Fruit fly (Drosophila melanogaster) whole organism, embryonic: Measurements from ENCODE around the gene CG13063.
A peak's percentile ranks its signal among the peaks of the same experiment; 100 is the strongest.

Source experiments
- B-H1 ChIP-seq: fragments of 200-800 bp; sonication (Bioruptor generic); IDR thresholded peaks from 3 replicates; pipeline ENCODE4 v1.3.6; 2022; ENCODE audit warnings: missing biosample characterization, missing genetic modification characterization
- CG10147 ChIP-seq: fragments of 200-800 bp; sonication (Bioruptor generic); optimal IDR thresholded peaks from 2 replicates; lab custom pipeline; 2019; ENCODE audit warnings: missing biosample characterization, mild to moderate bottlenecking, missing genetic modification characterization, moderate library complexity
- CG11560 ChIP-seq: fragments of 200-800 bp; sonication (Bioruptor generic); IDR thresholded peaks from 3 replicates; pipeline ENCODE4 v1.3.6; 2022; ENCODE audit warnings: missing biosample characterization, missing genetic modification characterization
- CG11723 ChIP-seq: fragments of 200-800 bp; sonication (Bioruptor generic); optimal IDR thresholded peaks from 2 replicates; lab custom pipeline; 2017; ENCODE audit warnings: missing biosample characterization, mild to moderate bottlenecking, missing genetic modification characterization
- CG12071 ChIP-seq: fragments of 200-800 bp; sonication (Bioruptor generic); optimal IDR thresholded peaks from 3 replicates; lab custom pipeline; 2018; ENCODE audit warnings: missing biosample characterization, mild to moderate bottlenecking, missing genetic modification characterization
- CG12155 ChIP-seq: fragments of 200-800 bp; sonication (Bioruptor generic); optimal IDR thresholded peaks from 3 replicates; lab custom pipeline; 2016; ENCODE audit warnings: missing biosample characterization, missing genetic modification characterization
- CG13296 ChIP-seq: fragments of 200-800 bp; sonication (Bioruptor generic); optimal IDR thresholded peaks from 3 replicates; lab custom pipeline; 2018; ENCODE audit warnings: missing biosample characterization, mild to moderate bottlenecking, missing genetic modification characterization
- CG17385 ChIP-seq: fragments of 200-800 bp; sonication (Bioruptor generic); optimal IDR thresholded peaks from 3 replicates; lab custom pipeline; 2018; ENCODE audit warnings: missing biosample characterization, mild to moderate bottlenecking, missing genetic modification characterization
- CG18764 ChIP-seq: fragments of 200-800 bp; sonication (Bioruptor generic); optimal IDR thresholded peaks from 3 replicates; lab custom pipeline; 2016; ENCODE audit warnings: missing biosample characterization, missing genetic modification characterization
- CG8089 ChIP-seq: fragments of 200-800 bp; sonication (Bioruptor generic); optimal IDR thresholded peaks from 3 replicates; lab custom pipeline; 2016; ENCODE audit warnings: missing biosample characterization, missing genetic modification characterization
- CG9817 ChIP-seq: fragments of 200-800 bp; sonication (Bioruptor generic); optimal IDR thresholded peaks from 2 replicates; lab custom pipeline; 2018; ENCODE audit warnings: missing biosample characterization, mild to moderate bottlenecking, missing genetic modification characterization, moderate library complexity
- CG9932 ChIP-seq: fragments of 200-800 bp; sonication (Bioruptor generic); IDR thresholded peaks from 2 replicates; pipeline ENCODE4 v1.3.6; 2022; ENCODE audit warnings: missing biosample characterization, missing genetic modification characterization
- Chrac-16 ChIP-seq: fragments of 200-800 bp; sonication (Bioruptor generic); optimal IDR thresholded peaks from 3 replicates; lab custom pipeline; 2016; ENCODE audit warnings: missing biosample characterization, missing genetic modification characterization
- Doc2 ChIP-seq: fragments of 200-800 bp; sonication (Bioruptor generic); IDR thresholded peaks from 2 replicates; pipeline ENCODE4 v1.3.6; 2022; ENCODE audit warnings: missing biosample characterization, missing genetic modification characterization
- E2f1 ChIP-seq: fragments of 200-800 bp; sonication (Bioruptor generic); IDR thresholded peaks from 2 replicates; pipeline ENCODE4 v1.3.6; 2022; ENCODE audit warnings: missing biosample characterization, missing genetic modification characterization
- E2f2 ChIP-seq: fragments of 200-800 bp; sonication (Bioruptor generic); IDR thresholded peaks from 2 replicates; pipeline ENCODE4 v1.3.6; 2022; ENCODE audit warnings: missing biosample characterization, missing genetic modification characterization
- Eip74EF ChIP-seq, 2 experiments: fragments of 200-800 bp in 1 of 2; fragments of >200 bp in 1 of 2; sonication (Bioruptor generic) in 1 of 2; optimal IDR thresholded peaks; 2 replicates each; lab custom pipeline; 2017 to 2019; ENCODE audit warnings: missing biosample characterization in 2 of 2, missing genetic modification characterization in 2 of 2, mild to moderate bottlenecking in 1 of 2, moderate library complexity in 1 of 2
- Hr51 ChIP-seq, 2 experiments: fragments of 200-800 bp; sonication (Bioruptor generic); optimal IDR thresholded peaks; 2 replicates in 1 of 2; 3 replicates in 1 of 2; lab custom pipeline; 2016 to 2018; ENCODE audit warnings: missing biosample characterization in 2 of 2, missing genetic modification characterization in 2 of 2, mild to moderate bottlenecking in 1 of 2, moderate library complexity in 1 of 2
- Hsf ChIP-seq: fragments of 200-800 bp; sonication (Bioruptor generic); optimal IDR thresholded peaks from 3 replicates; lab custom pipeline; 2016; ENCODE audit warnings: missing biosample characterization, missing genetic modification characterization
- MTF-1 ChIP-seq: fragments of 200-800 bp; sonication (Bioruptor generic); optimal IDR thresholded peaks from 2 replicates; lab custom pipeline; 2018; ENCODE audit warnings: missing biosample characterization, mild to moderate bottlenecking, missing genetic modification characterization, borderline replicate concordance
- Max ChIP-seq: fragments of 200-800 bp; sonication (Bioruptor generic); optimal IDR thresholded peaks from 2 replicates; lab custom pipeline; 2016; ENCODE audit warnings: missing biosample characterization, mild to moderate bottlenecking, missing genetic modification characterization
- Meics ChIP-seq: fragments of 200-800 bp; sonication (Bioruptor generic); optimal IDR thresholded peaks from 2 replicates; lab custom pipeline; 2017; ENCODE audit warnings: missing biosample characterization, mild to moderate bottlenecking, missing genetic modification characterization
- ac ChIP-seq: fragments of 200-800 bp; sonication (Bioruptor generic); optimal IDR thresholded peaks from 3 replicates; lab custom pipeline; 2017; ENCODE audit warnings: missing biosample characterization, mild to moderate bottlenecking, missing genetic modification characterization
- ap ChIP-seq: fragments of 200-800 bp; sonication (Bioruptor generic); IDR thresholded peaks from 2 replicates; pipeline ENCODE4 v1.3.6; 2022; ENCODE audit warnings: missing biosample characterization, missing genetic modification characterization
- bcd ChIP-seq: fragments of 200-800 bp; sonication (Bioruptor generic); optimal IDR thresholded peaks from 2 replicates; lab custom pipeline; 2017; ENCODE audit warnings: missing biosample characterization, mild to moderate bottlenecking, missing genetic modification characterization
- chinmo ChIP-seq: fragments of 200-800 bp; sonication (Bioruptor generic); IDR thresholded peaks from 4 replicates; pipeline ENCODE4 v1.3.6; 2022; ENCODE audit warnings: missing biosample characterization, missing genetic modification characterization; ENCODE audit not compliant: partially characterized antibody
- dimm ChIP-seq: fragments of 200-800 bp; sonication (Bioruptor generic); IDR thresholded peaks from 2 replicates; pipeline ENCODE4 v1.3.6; 2022; ENCODE audit warnings: missing biosample characterization, missing genetic modification characterization
- disco-r ChIP-seq: fragments of 200-800 bp; sonication (Bioruptor generic); optimal IDR thresholded peaks from 2 replicates; lab custom pipeline; 2016; ENCODE audit warnings: missing biosample characterization, missing genetic modification characterization
- dmrt99B ChIP-seq: fragments of 200-800 bp; sonication (Bioruptor generic); optimal IDR thresholded peaks from 2 replicates; lab custom pipeline; 2018; ENCODE audit warnings: missing biosample characterization, mild to moderate bottlenecking, missing genetic modification characterization, moderate library complexity
- fd96Cb ChIP-seq: fragments of 200-800 bp; sonication (Bioruptor generic); optimal IDR thresholded peaks from 2 replicates; lab custom pipeline; 2018; ENCODE audit warnings: missing biosample characterization, mild to moderate bottlenecking, missing genetic modification characterization, moderate library complexity
- hkb ChIP-seq, 2 experiments: fragments of 200-800 bp in 1 of 2; fragments of >200 bp in 1 of 2; sonication (Bioruptor generic) in 1 of 2; IDR thresholded peaks in 1 of 2; optimal IDR thresholded peaks in 1 of 2; 2 replicates each; pipeline versions ENCODE4 v1.3.6 to Lab custom; 2017 to 2022; ENCODE audit warnings: missing biosample characterization in 1 of 2, missing genetic modification characterization in 1 of 2
- mld ChIP-seq: fragments of 200-800 bp; sonication (Bioruptor generic); IDR thresholded peaks from 3 replicates; pipeline ENCODE4 v1.3.6; 2022; ENCODE audit warnings: missing biosample characterization, missing genetic modification characterization; ENCODE audit not compliant: partially characterized antibody
- nmo ChIP-seq: fragments of 200-800 bp; sonication (Bioruptor generic); optimal IDR thresholded peaks from 2 replicates; lab custom pipeline; 2018; ENCODE audit warnings: missing biosample characterization, mild to moderate bottlenecking, missing genetic modification characterization, moderate library complexity
- org-1 ChIP-seq: fragments of 200-800 bp; sonication (Bioruptor generic); optimal IDR thresholded peaks from 2 replicates; lab custom pipeline; 2017; ENCODE audit warnings: missing biosample characterization, missing genetic modification characterization
- otp ChIP-seq: fragments of 200-800 bp; sonication (Bioruptor generic); IDR thresholded peaks from 3 replicates; pipeline ENCODE4, ENCODE4 v1.3.6; 2022; ENCODE audit warnings: missing biosample characterization, missing genetic modification characterization
- sisA ChIP-seq: fragments of 200-800 bp; sonication (Bioruptor generic); IDR thresholded peaks from 2 replicates; pipeline ENCODE4 v1.3.6; 2022; ENCODE audit warnings: missing biosample characterization, missing genetic modification characterization
- slbo ChIP-seq: fragments of 200-800 bp; sonication (Bioruptor generic); IDR thresholded peaks from 2 replicates; pipeline ENCODE4 v1.3.6; 2022; ENCODE audit warnings: missing biosample characterization, missing genetic modification characterization
- slp2 ChIP-seq: fragments of 200-800 bp; sonication (Bioruptor generic); optimal IDR thresholded peaks from 2 replicates; lab custom pipeline; 2016; ENCODE audit warnings: missing biosample characterization, missing genetic modification characterization
- tna ChIP-seq: fragments of 200-800 bp; sonication (Bioruptor generic); IDR thresholded peaks from 2 replicates; pipeline ENCODE4 v1.3.6; 2022; ENCODE audit warnings: missing biosample characterization, missing genetic modification characterization; ENCODE audit not compliant: partially characterized antibody
- vfl ChIP-seq: fragments of 200-800 bp; sonication (Bioruptor generic); optimal IDR thresholded peaks from 2 replicates; lab custom pipeline; 2016; ENCODE audit warnings: missing biosample characterization, missing genetic modification characterization
- wor ChIP-seq: fragments of 200-800 bp; sonication (Bioruptor generic); IDR thresholded peaks from 2 replicates; pipeline ENCODE4 v1.3.6; 2022; ENCODE audit warnings: missing biosample characterization, missing genetic modification characterization
- zfh1 ChIP-seq: fragments of 200-800 bp; sonication (Bioruptor generic); IDR thresholded peaks from 3 replicates; pipeline ENCODE4 v1.3.6; 2022; ENCODE audit warnings: missing biosample characterization, missing genetic modification characterization
- zfh2 ChIP-seq: fragments of 200-800 bp; sonication (Bioruptor generic); optimal IDR thresholded peaks from 2 replicates; lab custom pipeline; 2016; ENCODE audit warnings: missing biosample characterization, missing genetic modification characterization

Gene CG13063

DNA sequence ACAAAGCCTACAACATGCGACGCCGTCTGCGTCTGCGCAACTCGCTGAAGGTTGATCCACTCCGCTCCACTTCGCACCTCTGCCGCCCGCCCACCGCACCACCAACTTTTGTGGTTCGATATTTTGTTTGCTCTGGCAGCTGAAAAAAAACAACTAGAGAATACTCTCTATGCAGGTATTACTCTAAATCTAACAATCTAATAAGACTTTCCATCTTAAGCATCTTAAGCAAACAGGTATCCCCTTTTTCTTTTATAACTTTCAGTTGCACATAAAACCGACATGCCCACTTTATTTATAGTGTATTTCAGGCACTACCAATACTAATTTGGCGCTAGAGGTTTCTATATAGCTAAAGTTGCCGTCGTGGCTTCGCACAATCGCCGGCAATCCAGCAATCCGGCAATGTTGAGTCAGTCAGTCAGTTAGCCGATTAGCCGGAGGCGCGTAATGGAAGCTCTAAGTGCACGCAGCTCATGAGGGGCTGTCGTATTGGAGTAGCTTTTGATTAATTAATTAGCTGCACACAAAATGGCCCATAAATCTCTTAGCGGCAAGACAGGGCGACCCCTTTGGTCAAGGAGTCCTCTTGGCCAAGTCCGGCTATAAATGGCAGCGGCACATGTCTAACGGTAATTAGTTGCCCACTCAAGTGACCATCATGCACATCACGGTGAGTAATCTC lies 21.9 kb downstream of the CG13063 start, which contains the start of gene CG13058 (continued):
- TF ChIP-seq CG11723 (GFP tag; lab: Kevin White, UChicago): peak; percentile 24
- no peak for TF ChIP-seq ac (GFP tag; lab: Kevin White, UChicago)
- 0 out of 3 replicates have a peak, but pooled peaks have one; percentile 41 for TF ChIP-seq CG11560 (tag; lab: Robert Waterston, UW)
- peak; percentile 64 for TF ChIP-seq CG17385
- no peak for TF ChIP-seq tna
- TF ChIP-seq Eip74EF (GFP tag; optimal IDR thresholded peaks at IDR 0.05; lab: Kevin White, UChicago): peak in 1 of 2 experiments; percentile 15
- peak in 1 of 2 experiments; percentile 86 for TF ChIP-seq Hr51 (GFP tag; optimal IDR thresholded peaks at IDR 0.05; lab: Kevin White, UChicago)
- peak; percentile 15; the same call in 1 of the 2 replicates for TF ChIP-seq Doc2 (GFP tag; lab: Robert Waterston, UW)
- peak; percentile 56 for TF ChIP-seq E2f2 (GFP tag; lab: Robert Waterston, UW)
- peak; percentile 14 for TF ChIP-seq vfl (GFP tag; lab: Kevin White, UChicago)
- peak; percentile 30 for TF ChIP-seq nmo
- peak; percentile 71 for TF ChIP-seq CG9817 (tag; lab: Kevin White, UChicago)
- TF ChIP-seq wor (GFP tag; lab: Robert Waterston, UW): peak; percentile 41; the same call in 1 of the 2 replicates
- peak; percentile 41 for TF ChIP-seq CG8089
- TF ChIP-seq CG12071: peak; percentile 56
- TF ChIP-seq fd96Cb: peak; percentile 60
- TF ChIP-seq zfh2 (GFP tag; lab: Kevin White, UChicago): peak; percentile 42
- TF ChIP-seq dimm: peak; percentile 23; the same call in 1 of the 2 replicates
- TF ChIP-seq otp: peak; percentile 71
- peak; percentile 77 for TF ChIP-seq CG9932 (GFP tag; lab: Robert Waterston, UW)
- no peak for TF ChIP-seq chinmo (GFP tag; lab: Robert Waterston, UW)
- TF ChIP-seq B-H1: no peak
- TF ChIP-seq dmrt99B: peak; percentile 77
- TF ChIP-seq disco-r (GFP tag; lab: Kevin White, UChicago): peak; percentile 13
- TF ChIP-seq zfh1: no peak
- TF ChIP-seq ap: peak; percentile 59
- TF ChIP-seq Chrac-16 (GFP tag; lab: Kevin White, UChicago): peak; percentile 40
- peak; percentile 61 for TF ChIP-seq Meics
- TF ChIP-seq org-1 (GFP tag; lab: Kevin White, UChicago): peak; percentile 50
- no peak for TF ChIP-seq hkb (optimal IDR thresholded peaks at IDR 0.05; lab: Kevin White, UChicago)
- TF ChIP-seq hkb (GFP tag; IDR thresholded peaks at IDR 0.05; lab: Robert Waterston, UW): peak; percentile 62
- TF ChIP-seq Max (GFP tag; lab: Kevin White, UChicago): peak; percentile 18
- peak; percentile 67 for TF ChIP-seq sisA (GFP tag; lab: Robert Waterston, UW)
- peak; percentile 27 for TF ChIP-seq CG18764
- TF ChIP-seq CG10147: peak; percentile 60
- TF ChIP-seq Hsf (GFP tag; lab: Kevin White, UChicago): peak; percentile 57
- TF ChIP-seq slp2: peak; percentile 37
- TF ChIP-seq slbo: peak; percentile 79
- TF ChIP-seq MTF-1: peak; percentile 7
- TF ChIP-seq CG12155 (GFP tag; lab: Kevin White, UChicago): peak; percentile 29
- peak; percentile 37 for TF ChIP-seq bcd
- no peak for TF ChIP-seq mld (GFP tag; lab: Robert Waterston, UW)
- TF ChIP-seq E2f1 (GFP tag; lab: Robert Waterston, UW): no peak
- TF ChIP-seq CG13296: peak; percentile 72
- TF ChIP-seq, all 482 proteins: peak for 203
